Worm (Caenorhabditis elegans) whole organism, L4 larva: Measurements from ENCODE around the gene F13D12.3.
A peak's percentile ranks its signal among the peaks of the same experiment; 100 is the strongest.
"Not testable (repeated sequence)": the region's sequence is repeated elsewhere in the genome, so short reads cannot be mapped to it uniquely, and the experiment has no call there.

Source experiments
- D1046.2 ChIP-seq: fragments of 200-800 bp; sonication (Bioruptor generic); IDR thresholded peaks from 2 replicates; pipeline ENCODE4 v1.3.6; 2022; ENCODE audit warnings: missing genetic modification characterization, missing compliant biosample characterization
- F10B5.3 ChIP-seq: sonication (generic microtip); optimal IDR thresholded peaks from 2 replicates; lab custom pipeline; 2016; ENCODE audit warnings: mild to moderate bottlenecking, missing genetic modification characterization, missing compliant biosample characterization
- F37D6.2 ChIP-seq: sonication (generic microtip); optimal IDR thresholded peaks from 2 replicates; lab custom pipeline; 2016; ENCODE audit warnings: mild to moderate bottlenecking, missing genetic modification characterization, missing compliant biosample characterization
- T20F7.1 ChIP-seq: fragments of 200-800 bp; sonication (Bioruptor generic); optimal IDR thresholded peaks from 2 replicates; lab custom pipeline; 2018; ENCODE audit warnings: mild to moderate bottlenecking, missing genetic modification characterization, missing compliant biosample characterization
- T26A8.4 ChIP-seq: fragments of 200-800 bp; sonication (Bioruptor generic); IDR thresholded peaks from 2 replicates; pipeline ENCODE4 v1.3.6; 2022; ENCODE audit warnings: missing genetic modification characterization, missing compliant biosample characterization
- Y48G9A.11 ChIP-seq: fragments of 200-800 bp; sonication (Bioruptor generic); IDR thresholded peaks from 2 replicates; pipeline ENCODE4 v1.3.6; 2022; ENCODE audit warnings: missing genetic modification reagents, missing genetic modification characterization, missing compliant biosample characterization
- Y75B8A.6 ChIP-seq: fragments of 200-800 bp; sonication (Bioruptor generic); IDR thresholded peaks from 2 replicates; pipeline ENCODE4 v1.3.6; 2022; ENCODE audit warnings: missing genetic modification reagents, missing genetic modification characterization, missing compliant biosample characterization
- ZK337.2 ChIP-seq: fragments of 200-800 bp; sonication (Bioruptor generic); IDR thresholded peaks from 2 replicates; pipeline ENCODE4 v1.3.6; 2022; ENCODE audit warnings: missing genetic modification reagents, missing genetic modification characterization, missing compliant biosample characterization
- aly-2 ChIP-seq: sonication (generic microtip); optimal IDR thresholded peaks from 2 replicates; lab custom pipeline; 2018; ENCODE audit warnings: missing biosample characterization, missing genetic modification characterization
- ceh-32 ChIP-seq: sonication (generic microtip); optimal IDR thresholded peaks from 2 replicates; lab custom pipeline; 2016; ENCODE audit warnings: mild to moderate bottlenecking, missing genetic modification characterization, missing compliant biosample characterization; ENCODE audit not compliant: poor library complexity
- ceh-44 ChIP-seq: fragments of 200-800 bp; sonication (Bioruptor generic); IDR thresholded peaks from 2 replicates; pipeline ENCODE4 v1.3.6; 2022; ENCODE audit warnings: missing genetic modification reagents, missing genetic modification characterization, missing compliant biosample characterization
- ces-1 ChIP-seq: fragments of 150-350 bp; sonication (generic microtip); optimal IDR thresholded peaks from 4 replicates; lab custom pipeline; 2014; ENCODE audit warnings: missing biosample characterization, missing genetic modification reagents, missing genetic modification characterization
- cey-2 ChIP-seq: sonication (generic microtip); optimal IDR thresholded peaks from 3 replicates; lab custom pipeline; 2017; ENCODE audit warnings: missing genetic modification characterization, mild to moderate bottlenecking, missing compliant biosample characterization, antibody characterized with exemption, borderline replicate concordance; ENCODE audit not compliant: insufficient read depth
- daf-16 ChIP-seq, 3 experiments: sonication (generic microtip); optimal IDR thresholded peaks; 2 replicates each; lab custom pipeline; 2016 to 2017; ENCODE audit warnings: missing genetic modification characterization in 3 of 3, missing genetic modification reagents in 3 of 3, mild to moderate bottlenecking in 2 of 3, missing compliant biosample characterization in 2 of 3, missing biosample characterization in 1 of 3, moderate library complexity in 1 of 3
- dmd-6 ChIP-seq: fragments of 200-800 bp; sonication (Bioruptor generic); IDR thresholded peaks from 2 replicates; pipeline ENCODE4 v1.3.6; 2022; ENCODE audit warnings: missing genetic modification reagents, missing genetic modification characterization, missing compliant biosample characterization
- dmd-8 ChIP-seq: fragments of 200-800 bp; sonication (Bioruptor generic); IDR thresholded peaks from 2 replicates; pipeline ENCODE4 v1.3.6; 2022; ENCODE audit warnings: missing genetic modification characterization, missing compliant biosample characterization
- dpl-1 ChIP-seq: fragments of 150-350 bp; optimal IDR thresholded peaks from 2 replicates; lab custom pipeline; 2014; ENCODE audit warnings: missing biosample characterization, missing genetic modification reagents, missing genetic modification characterization
- egl-43 ChIP-seq: fragments of 200-800 bp; sonication (Bioruptor generic); IDR thresholded peaks from 2 replicates; pipeline ENCODE4 v1.3.6; 2022; ENCODE audit warnings: missing genetic modification reagents, missing genetic modification characterization, missing compliant biosample characterization
- fos-1 ChIP-seq: fragments of 150-350 bp; optimal IDR thresholded peaks from 2 replicates; lab custom pipeline; 2014; ENCODE audit warnings: missing biosample characterization, missing genetic modification characterization
- gei-8 ChIP-seq: fragments of 200-800 bp; sonication (Bioruptor generic); optimal IDR thresholded peaks from 2 replicates; lab custom pipeline; 2018; ENCODE audit warnings: mild to moderate bottlenecking, missing genetic modification characterization, missing compliant biosample characterization
- hmg-1.1 ChIP-seq: fragments of 200-800 bp; sonication (Bioruptor generic); IDR thresholded peaks from 2 replicates; pipeline ENCODE4 v1.3.6; 2022; ENCODE audit warnings: missing genetic modification reagents, missing genetic modification characterization, missing compliant biosample characterization
- lin-1 ChIP-seq: fragments of 200-800 bp; sonication (Bioruptor generic); IDR thresholded peaks from 2 replicates; pipeline ENCODE4 v1.3.6; 2022; ENCODE audit warnings: missing genetic modification reagents, missing genetic modification characterization, missing compliant biosample characterization
- lin-13 ChIP-seq: fragments of 150-350 bp; optimal IDR thresholded peaks from 2 replicates; lab custom pipeline; 2014; ENCODE audit warnings: missing biosample characterization, missing genetic modification reagents, missing genetic modification characterization
- lir-3 ChIP-seq: sonication (generic microtip); optimal IDR thresholded peaks from 2 replicates; lab custom pipeline; 2016; ENCODE audit warnings: mild to moderate bottlenecking, missing genetic modification characterization, missing compliant biosample characterization
- madf-5 ChIP-seq, 2 experiments: fragments of 200-800 bp; sonication (Bioruptor generic); IDR thresholded peaks; 2 replicates each; pipeline ENCODE4 v1.3.6; 2022; ENCODE audit warnings: missing compliant biosample characterization in 2 of 2, missing genetic modification characterization in 2 of 2
- madf-9 ChIP-seq: fragments of 200-800 bp; sonication (Bioruptor generic); conservative IDR thresholded peaks from 2 replicates; pipeline ENCODE4 v1.3.6; 2022; ENCODE audit warnings: missing genetic modification reagents, missing genetic modification characterization, missing compliant biosample characterization
- mdt-29 ChIP-seq: fragments of 200-800 bp; sonication (Bioruptor generic); IDR thresholded peaks from 2 replicates; pipeline ENCODE4 v1.3.6; 2022; ENCODE audit warnings: missing genetic modification reagents, missing genetic modification characterization, missing compliant biosample characterization
- mep-1 ChIP-seq: fragments of 150-350 bp; sonication (generic microtip); optimal IDR thresholded peaks from 3 replicates; lab custom pipeline; 2014; ENCODE audit warnings: missing biosample characterization, missing genetic modification characterization
- mes-2 ChIP-seq: sonication (generic microtip); optimal IDR thresholded peaks from 2 replicates; lab custom pipeline; 2016; ENCODE audit warnings: missing genotype, mild to moderate bottlenecking, missing genetic modification characterization, missing compliant biosample characterization; ENCODE audit not compliant: poor library complexity, severe bottlenecking
- mxl-2 ChIP-seq: fragments of 200-800 bp; sonication (Bioruptor generic); conservative IDR thresholded peaks from 2 replicates; pipeline ENCODE4 v1.3.6; 2022; ENCODE audit warnings: missing genetic modification reagents, missing genetic modification characterization, missing compliant biosample characterization
- nhr-25 ChIP-seq: sonication (generic microtip); optimal IDR thresholded peaks from 2 replicates; lab custom pipeline; 2017; ENCODE audit warnings: missing genetic modification characterization, mild to moderate bottlenecking, missing compliant biosample characterization, antibody characterized with exemption, moderate library complexity, borderline replicate concordance; ENCODE audit not compliant: insufficient read depth
- nhr-41 ChIP-seq: fragments of 200-800 bp; sonication (Bioruptor generic); IDR thresholded peaks from 2 replicates; pipeline ENCODE4 v1.3.6; 2022; ENCODE audit warnings: missing genetic modification reagents, missing genetic modification characterization, missing compliant biosample characterization
- nhr-6 ChIP-seq: fragments of 150-350 bp; optimal IDR thresholded peaks from 2 replicates; lab custom pipeline; 2014; ENCODE audit warnings: missing biosample characterization, missing genetic modification characterization
- nhr-77 ChIP-seq: fragments of 150-350 bp; optimal IDR thresholded peaks from 2 replicates; lab custom pipeline; 2014; ENCODE audit warnings: missing biosample characterization, missing genetic modification characterization
- pha-4 ChIP-seq, 2 experiments: fragments of 150-350 bp in 1 of 2; fragments of 200-800 bp in 1 of 2; sonication (Bioruptor generic) in 1 of 2; IDR thresholded peaks in 1 of 2; optimal IDR thresholded peaks in 1 of 2; 2 replicates each; pipeline versions ENCODE4 v1.3.6 to Lab custom; 2014 to 2022; ENCODE audit warnings: missing genetic modification characterization in 2 of 2, missing genetic modification reagents in 2 of 2, missing biosample characterization in 1 of 2, missing compliant biosample characterization in 1 of 2
- rbr-2 ChIP-seq: sonication (generic microtip); optimal IDR thresholded peaks from 2 replicates; lab custom pipeline; 2016; ENCODE audit warnings: missing genotype, missing genetic modification characterization, missing compliant biosample characterization
- sdz-12 ChIP-seq: fragments of 200-800 bp; sonication (Bioruptor generic); optimal IDR thresholded peaks from 2 replicates; lab custom pipeline; 2018; ENCODE audit warnings: mild to moderate bottlenecking, missing genetic modification characterization, missing compliant biosample characterization
- set-16 ChIP-seq: fragments of 200-800 bp; sonication (Bioruptor generic); IDR thresholded peaks from 2 replicates; pipeline ENCODE4 v1.3.6; 2022; ENCODE audit warnings: missing genetic modification reagents, missing genetic modification characterization, missing compliant biosample characterization
- snpc-1.2 ChIP-seq: fragments of 200-800 bp; sonication (Bioruptor generic); IDR thresholded peaks from 2 replicates; pipeline ENCODE4 v1.3.6; 2022; ENCODE audit warnings: missing genetic modification reagents, missing genetic modification characterization, missing compliant biosample characterization
- spr-1 ChIP-seq: sonication (generic microtip); optimal IDR thresholded peaks from 2 replicates; lab custom pipeline; 2016; ENCODE audit warnings: mild to moderate bottlenecking, missing genetic modification characterization, missing compliant biosample characterization
- spr-3 ChIP-seq: fragments of 200-800 bp; sonication (Bioruptor generic); optimal IDR thresholded peaks from 2 replicates; lab custom pipeline; 2018; ENCODE audit warnings: mild to moderate bottlenecking, missing genetic modification characterization, missing compliant biosample characterization
- tag-97 ChIP-seq: fragments of 200-800 bp; sonication (Bioruptor generic); IDR thresholded peaks from 2 replicates; pipeline ENCODE4 v1.3.6; 2022; ENCODE audit warnings: missing genetic modification characterization, missing compliant biosample characterization
- unc-62 ChIP-seq, 3 experiments: fragments of 150-350 bp in 1 of 3; sonication (generic microtip); optimal IDR thresholded peaks in 2 of 3; peaks in 1 of 3; 1 replicate in 1 of 3; 2 replicates in 2 of 3; lab custom pipeline; 2014 to 2017; ENCODE audit warnings: missing biosample characterization in 3 of 3, missing genetic modification characterization in 3 of 3, missing genetic modification reagents in 3 of 3, missing genotype in 1 of 3
- vab-7 ChIP-seq: fragments of 200-800 bp; sonication (Bioruptor generic); IDR thresholded peaks from 2 replicates; pipeline ENCODE4 v1.3.6; 2022; ENCODE audit warnings: missing genetic modification reagents, missing genetic modification characterization, missing compliant biosample characterization

Gene F13D12.3

ce11 chrII:11756684-11757107 is 36.5 kb downstream of the F13D12.3 start (continued):
- TF ChIP-seq cey-2 (tag; lab: Kevin White, UChicago) (no peak), ceh-32 (peak; percentile 51), spr-3 (GFP tag; lab: Kevin White, UChicago) (peak; percentile 20), daf-16 (GFP tag; optimal IDR thresholded peaks at IDR 0.05; lab: Kevin White, UChicago) (no peak), daf-16 (tag; optimal IDR thresholded peaks at IDR 0.05; lab: Kevin White, UChicago) (peak; percentile 50), spr-1 (peak; percentile 37), tag-97 (0 out of 2 replicates have a peak, but pooled peaks have one; percentile 37), fos-1 (tag; lab: Kevin White, UChicago) (no peak), egl-43 (GFP tag; lab: Robert Waterston, UW) (peak; percentile 84), lin-13 (GFP tag; lab: Kevin White, UChicago) (peak; percentile 80), lin-1 (peak; percentile 88), hmg-1.1 (GFP tag; lab: Robert Waterston, UW) (peak; percentile 79), sdz-12 (peak; percentile 50), aly-2 (tag; lab: Kevin White, UChicago) (peak; percentile 39), ces-1 (GFP tag; lab: Kevin White, UChicago) (no peak), snpc-1.2 (GFP tag; lab: Robert Waterston, UW) (peak; percentile 81), nhr-41 (GFP tag; lab: Robert Waterston, UW) (peak; percentile 89)

- TF ChIP-seq vab-7 (peak; percentile 98), spr-3 (GFP tag; lab: Kevin White, UChicago) (peak; percentile 95), tag-97 (peak; percentile 100), daf-16 (GFP tag; optimal IDR thresholded peaks at IDR 0.05; lab: Kevin White, UChicago) (peak; percentile 39 to 97), daf-16 (tag; optimal IDR thresholded peaks at IDR 0.05; lab: Kevin White, UChicago) (peak; percentile 58), egl-43 (GFP tag; lab: Robert Waterston, UW) (peak; percentile 100), dmd-8 (peak; percentile 91), dpl-1 (GFP tag; lab: Kevin White, UChicago) (peak; percentile 46), D1046.2 (GFP tag; lab: Robert Waterston, UW) (peak; percentile 98), T20F7.1 (GFP tag; lab: Kevin White, UChicago) (peak; percentile 81), nhr-6 (tag; lab: Kevin White, UChicago) (peak; percentile 3), lin-13 (GFP tag; lab: Kevin White, UChicago) (peak; percentile 64), nhr-77 (tag; lab: Kevin White, UChicago) (peak; percentile 40), ZK337.2 (GFP tag; lab: Robert Waterston, UW) (peak; percentile 80), mxl-2 (GFP tag; lab: Robert Waterston, UW) (peak; percentile 94), nhr-25 (tag; lab: Kevin White, UChicago) (peak; percentile 68), ceh-44 (GFP tag; lab: Robert Waterston, UW) (peak; percentile 95), madf-5 (GFP tag; IDR thresholded peaks at IDR 0.05; lab: Robert Waterston, UW) (peak; percentile 99), rbr-2 (tag; lab: Kevin White, UChicago) (peak; percentile 89), snpc-1.2 (GFP tag; lab: Robert Waterston, UW) (peak; percentile 96), Y75B8A.6 (GFP tag; lab: Robert Waterston, UW) (peak; percentile 100), gei-8 (GFP tag; lab: Kevin White, UChicago) (peak; percentile 96), pha-4 (GFP tag; IDR thresholded peaks at IDR 0.05; lab: Robert Waterston, UW) (peak; percentile 99), unc-62 (GFP tag; optimal IDR thresholded peaks at IDR 0.05 in 1 of 2; lab: Kevin White, UChicago) (peak in 1 of 2 experiments; percentile 96), Y48G9A.11 (GFP tag; lab: Robert Waterston, UW) (peak; percentile 95), ceh-32 (peak; percentile 42), F10B5.3 (tag; lab: Kevin White, UChicago) (peak; percentile 89), sdz-12 (peak; percentile 97), mdt-29 (GFP tag; lab: Robert Waterston, UW) (peak; percentile 100), madf-9 (GFP tag; lab: Robert Waterston, UW) (peak; percentile 96), mes-2 (tag; lab: Kevin White, UChicago) (peak; percentile 75), F37D6.2 (tag; lab: Kevin White, UChicago) (peak; percentile 93), mep-1 (tag; lab: Kevin White, UChicago) (peak; percentile 81), dmd-6 (peak; percentile 99), set-16 (peak; percentile 99), T26A8.4 (peak; percentile 99), lin-1 (peak; percentile 99), lir-3 (tag; lab: Kevin White, UChicago) (peak; percentile 63)
- TF ChIP-seq pha-4, unc-62 (tag; optimal IDR thresholded peaks at IDR 0.05; lab: Kevin White, UChicago): not testable (repeated sequence)
Measured at ce11 chrII:11759277-11759676, 39.1 kb downstream of the F13D12.3 start, which contains the start of the genes F44E5.4 and F44E5.5. Gene F44E5.4 (minus strand): TSS chrII:11759311. Gene F44E5.5 (plus strand): TSS chrII:11759662.
